Worm (Caenorhabditis elegans): Measurements from ENCODE around the gene Y110A2AL.7.

ce11 chrII:2859315-2859714, 16.3 kb upstream of the Y110A2AL.7 start:
- no peak for TF ChIP-seq unc-62 (GFP tag; optimal IDR thresholded peaks at IDR 0.05)
- TF ChIP-seq nhr-237 (tag; optimal IDR thresholded peaks at IDR 0.05) = no peak
- no peak for TF ChIP-seq nhr-28 (tag; optimal IDR thresholded peaks at IDR 0.05)
- TF ChIP-seq tbx-8 (GFP tag; optimal IDR thresholded peaks at IDR 0.05) = no peak
- no peak for TF ChIP-seq elt-3 (tag; optimal IDR thresholded peaks at IDR 0.05)
- TF ChIP-seq lin-32 (GFP tag; optimal IDR thresholded peaks at IDR 0.05) = no peak
- no peak for TF ChIP-seq mep-1 (tag; optimal IDR thresholded peaks at IDR 0.05)
- no peak for TF ChIP-seq nhr-2 (tag; optimal IDR thresholded peaks at IDR 0.05)
- TF ChIP-seq drap-1 (GFP tag; optimal IDR thresholded peaks at IDR 0.05) = no peak
- TF ChIP-seq snpc-4 (tag; optimal IDR thresholded peaks at IDR 0.05) = no peak
- TF ChIP-seq elt-1 (tag; optimal IDR thresholded peaks at IDR 0.05; ENCODE audit: borderline replicate concordance, insufficient read depth) = no peak
- no peak for TF ChIP-seq unc-39 (tag; optimal IDR thresholded peaks at IDR 0.05)
